Fruit fly (Drosophila melanogaster) whole organism, larva: ENCODE results near the gene grass.

Experiments used
- noc ChIP-seq: fragments of 200-800 bp; sonication (Bioruptor generic); optimal IDR thresholded peaks from 3 replicates; lab custom pipeline; 2019; ENCODE audit warnings: missing biosample characterization, mild to moderate bottlenecking, missing genetic modification characterization, moderate library complexity

Gene grass

dm6 chr3R:27165416-27165982 is 7.8 kb downstream of the grass start, which contains the start of the genes CG34293 and spn-D:
TSS of gene CG34293 (minus strand) at chr3R:27165575.
TSS of gene spn-D (plus strand) at chr3R:27165716.
- no peak for TF ChIP-seq noc

dm6 chr3R:27167350-27167749 is 9.6 kb downstream of the grass start:
- TF ChIP-seq noc, result no peak

- no peak for TF ChIP-seq noc
These were observed 13.4 kb downstream of the grass start for dm6 chr3R:27171153-27171552.

dm6 chr3R:27175710-27176109 is 18.0 kb downstream of the grass start:
- no peak for TF ChIP-seq noc

- TF ChIP-seq noc, result no peak
These were observed 19.8 kb downstream of the grass start for dm6 chr3R:27177567-27177966.

- no peak for TF ChIP-seq noc
These were observed 21.0 kb downstream of the grass start for dm6 chr3R:27178546-27179375.

- no peak for TF ChIP-seq noc
These were observed 23.3 kb downstream of the grass start for dm6 chr3R:27181074-27181473.

dm6 chr3R:27185933-27186571 is 28.3 kb downstream of the grass start:
- TF ChIP-seq noc, result no peak

- no peak for TF ChIP-seq noc
These were observed 29.1 kb downstream of the grass start for dm6 chr3R:27186849-27187248.

- TF ChIP-seq noc, result no peak
These were observed 35.3 kb downstream of the grass start for dm6 chr3R:27193079-27193478.

- TF ChIP-seq noc, result no peak
These were observed 36.4 kb downstream of the grass start, which contains the start of gene Ser for dm6 chr3R:27194106-27194505. TSS of gene Ser (minus strand) at chr3R:27194267.

dm6 chr3R:27196866-27197265 is 39.1 kb downstream of the grass start:
- no peak for TF ChIP-seq noc

dm6 chr3R:27197581-27197980 is 39.8 kb downstream of the grass start:
- no peak for TF ChIP-seq noc

dm6 chr3R:27198883-27199780 is 41.4 kb downstream of the grass start:
- TF ChIP-seq noc, result no peak

- no peak for TF ChIP-seq noc
These were observed 44.0 kb downstream of the grass start for dm6 chr3R:27201538-27202281.

dm6 chr3R:27202330-27202729 is 44.6 kb downstream of the grass start:
- TF ChIP-seq noc, result no peak
